Fruit fly (Drosophila melanogaster) whole organism: Measurements from ENCODE around the gene Nelf-A.

Source experiments
- CG8478 ChIP-seq: fragments of >200 bp; optimal IDR thresholded peaks from 2 replicates; lab custom pipeline; 2018; ENCODE audit warnings: inconsistent platforms
- Dll ChIP-seq: fragments of >200 bp; optimal IDR thresholded peaks from 2 replicates; lab custom pipeline; 2017
- EcR ChIP-seq, 2 experiments: fragments of >200 bp; optimal IDR thresholded peaks; 2 replicates each; lab custom pipeline; 2017; ENCODE audit warnings: missing biosample characterization in 2 of 2, missing genetic modification characterization in 2 of 2, missing genetic modification reagents in 2 of 2
- pan ChIP-seq: fragments of >200 bp; optimal IDR thresholded peaks from 2 replicates; lab custom pipeline; 2017
- psq ChIP-seq: fragments of >200 bp; optimal IDR thresholded peaks from 2 replicates; lab custom pipeline; 2017
- usp ChIP-seq: fragments of >200 bp; optimal IDR thresholded peaks from 2 replicates; lab custom pipeline; 2017; ENCODE audit warnings: missing biosample characterization, missing genetic modification characterization, mixed read lengths

DNA sequence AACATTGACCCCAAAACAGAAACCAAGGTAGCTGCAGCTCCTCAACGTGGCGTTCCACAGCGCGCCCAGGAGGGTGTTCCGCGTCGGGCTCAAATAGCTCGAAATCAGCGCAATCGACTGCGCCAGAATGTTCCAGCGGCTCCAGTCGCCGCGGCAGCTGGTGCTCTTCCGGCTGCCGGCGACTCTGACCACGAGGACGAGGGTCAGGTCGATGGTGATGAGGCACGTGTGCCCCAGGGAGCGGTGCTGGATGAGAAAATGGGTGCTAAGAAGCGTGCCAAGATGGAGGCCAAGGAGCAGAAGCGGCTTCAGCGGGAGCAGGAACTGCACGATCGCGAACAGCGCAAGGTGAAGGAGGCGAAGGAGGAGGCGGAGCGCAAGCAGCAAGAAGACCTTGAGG lies 8.2 kb upstream of the Nelf-A start:
- TF ChIP-seq CG8478 (lab: Kevin White, UChicago) (no peak), psq (no peak), Dll (lab: Kevin White, UChicago) (no peak), pan (no peak), usp (no peak), EcR (GFP tag; optimal IDR thresholded peaks at IDR 0.05; lab: Kevin White, UChicago) (no peak)
